Fruit fly (Drosophila melanogaster) whole organism, embryonic: Measurements from ENCODE around the gene CG43402.

Experiments used
- Asciz ChIP-seq: fragments of 200-800 bp; sonication (Bioruptor generic); optimal IDR thresholded peaks from 2 replicates; lab custom pipeline; 2017; ENCODE audit warnings: missing biosample characterization, mild to moderate bottlenecking, missing genetic modification characterization, missing genetic modification reagents
- BtbVII ChIP-seq: fragments of 200-800 bp; sonication (Bioruptor generic); optimal IDR thresholded peaks from 3 replicates; lab custom pipeline; 2017; ENCODE audit warnings: missing biosample characterization, mild to moderate bottlenecking, missing genetic modification characterization
- CG11456 ChIP-seq: fragments of 200-800 bp; sonication (Bioruptor generic); IDR thresholded peaks from 3 replicates; pipeline ENCODE4 v1.3.6; 2022; ENCODE audit warnings: missing biosample characterization, missing genetic modification characterization
- CG13424 ChIP-seq: fragments of 200-800 bp; sonication (Bioruptor generic); optimal IDR thresholded peaks from 2 replicates; lab custom pipeline; 2019; ENCODE audit warnings: missing biosample characterization, mild to moderate bottlenecking, missing genetic modification characterization, moderate library complexity
- CG14710 ChIP-seq: fragments of 200-800 bp; sonication (Bioruptor generic); optimal IDR thresholded peaks from 3 replicates; lab custom pipeline; 2019; ENCODE audit warnings: missing biosample characterization, mild to moderate bottlenecking, missing genetic modification characterization, moderate library complexity
- CG16779 ChIP-seq: fragments of 200-800 bp; sonication (Bioruptor generic); IDR thresholded peaks from 2 replicates; pipeline ENCODE4 v1.3.6; 2022; ENCODE audit warnings: missing biosample characterization, missing genetic modification characterization
- CG17328 ChIP-seq: fragments of 200-800 bp; sonication (Bioruptor generic); IDR thresholded peaks from 2 replicates; pipeline ENCODE4 v1.3.6; 2022; ENCODE audit warnings: missing biosample characterization, missing genetic modification characterization
- CG1832 ChIP-seq: fragments of 200-800 bp; sonication (Bioruptor generic); optimal IDR thresholded peaks from 2 replicates; lab custom pipeline; 2017; ENCODE audit warnings: missing biosample characterization, mild to moderate bottlenecking, missing genetic modification characterization, inconsistent platforms
- CG18619 ChIP-seq: fragments of 200-800 bp; sonication (Bioruptor generic); optimal IDR thresholded peaks from 3 replicates; lab custom pipeline; 2017; ENCODE audit warnings: missing biosample characterization, mild to moderate bottlenecking, missing genetic modification characterization
- CG34376 ChIP-seq: fragments of 200-800 bp; sonication (Bioruptor generic); optimal IDR thresholded peaks from 2 replicates; lab custom pipeline; 2018; ENCODE audit warnings: missing biosample characterization, mild to moderate bottlenecking, missing genetic modification characterization
- CG3847 ChIP-seq: fragments of 200-800 bp; sonication (Bioruptor generic); IDR thresholded peaks from 2 replicates; pipeline ENCODE4 v1.3.6; 2022; ENCODE audit warnings: missing biosample characterization, missing genetic modification characterization
- CG6683 ChIP-seq: fragments of 200-800 bp; sonication (Bioruptor generic); optimal IDR thresholded peaks from 2 replicates; lab custom pipeline; 2017; ENCODE audit warnings: missing biosample characterization, mild to moderate bottlenecking, missing genetic modification characterization, missing genetic modification reagents
- CG7271 ChIP-seq: fragments of 200-800 bp; sonication (Bioruptor generic); optimal IDR thresholded peaks from 2 replicates; lab custom pipeline; 2018; ENCODE audit warnings: missing biosample characterization, mild to moderate bottlenecking, missing genetic modification characterization, moderate library complexity
- CG8290 ChIP-seq, 3 experiments: fragments of 200-800 bp; sonication (Bioruptor generic); optimal IDR thresholded peaks; 2 replicates each; lab custom pipeline; 2016 to 2019; ENCODE audit warnings: missing biosample characterization in 3 of 3, missing genetic modification characterization in 3 of 3, mild to moderate bottlenecking in 2 of 3, moderate library complexity in 1 of 3
- Chrac-16 ChIP-seq: fragments of 200-800 bp; sonication (Bioruptor generic); optimal IDR thresholded peaks from 3 replicates; lab custom pipeline; 2016; ENCODE audit warnings: missing biosample characterization, missing genetic modification characterization
- CoRest ChIP-seq: fragments of 200-800 bp; sonication (Bioruptor generic); optimal IDR thresholded peaks from 3 replicates; lab custom pipeline; 2018; ENCODE audit warnings: missing biosample characterization, mild to moderate bottlenecking, missing genetic modification characterization, moderate library complexity
- D ChIP-seq, 2 experiments: fragments of 200-800 bp in 1 of 2; fragments of >200 bp in 1 of 2; sonication (Bioruptor generic) in 1 of 2; optimal IDR thresholded peaks; 2 replicates in 1 of 2; 3 replicates in 1 of 2; lab custom pipeline; 2017; ENCODE audit warnings: mild to moderate bottlenecking in 1 of 2, missing biosample characterization in 1 of 2, missing genetic modification characterization in 1 of 2, missing genetic modification reagents in 1 of 2
- Dip2 ChIP-seq: fragments of 200-800 bp; sonication (Bioruptor generic); IDR thresholded peaks from 2 replicates; pipeline ENCODE4 v1.3.6; 2022; ENCODE audit warnings: missing biosample characterization, missing genetic modification characterization
- Drgx ChIP-seq: fragments of 200-800 bp; sonication (Bioruptor generic); IDR thresholded peaks from 2 replicates; pipeline ENCODE4 v1.3.6; 2022; ENCODE audit warnings: missing biosample characterization, missing genetic modification characterization
- Eip74EF ChIP-seq, 2 experiments: fragments of 200-800 bp in 1 of 2; fragments of >200 bp in 1 of 2; sonication (Bioruptor generic) in 1 of 2; optimal IDR thresholded peaks; 2 replicates each; lab custom pipeline; 2017 to 2019; ENCODE audit warnings: missing biosample characterization in 2 of 2, missing genetic modification characterization in 2 of 2, mild to moderate bottlenecking in 1 of 2, moderate library complexity in 1 of 2
- Gsc ChIP-seq: fragments of 200-800 bp; sonication (Bioruptor generic); IDR thresholded peaks from 2 replicates; pipeline ENCODE4 v1.3.6; 2022; ENCODE audit warnings: missing biosample characterization, missing genetic modification characterization
- H15 ChIP-seq: fragments of 200-800 bp; sonication (Bioruptor generic); IDR thresholded peaks from 3 replicates; pipeline ENCODE4 v1.3.6; 2022; ENCODE audit warnings: missing biosample characterization, missing genetic modification characterization
- HLH4C ChIP-seq: fragments of 200-800 bp; sonication (Bioruptor generic); IDR thresholded peaks from 3 replicates; pipeline ENCODE4 v1.3.6; 2022; ENCODE audit warnings: missing biosample characterization, missing genetic modification characterization; ENCODE audit not compliant: partially characterized antibody
- Hmr ChIP-seq: fragments of 200-800 bp; sonication (Bioruptor generic); optimal IDR thresholded peaks from 3 replicates; lab custom pipeline; 2017; ENCODE audit warnings: mild to moderate bottlenecking, missing biosample characterization, missing genetic modification reagents, missing genetic modification characterization
- Hr39 ChIP-seq: fragments of >200 bp; optimal IDR thresholded peaks from 2 replicates; lab custom pipeline; 2017
- Kr ChIP-seq: fragments of 200-800 bp; sonication (Bioruptor generic); optimal IDR thresholded peaks from 2 replicates; lab custom pipeline; 2017; ENCODE audit warnings: missing biosample characterization, mild to moderate bottlenecking, missing genetic modification characterization
- NFAT ChIP-seq: fragments of 200-800 bp; sonication (Bioruptor generic); IDR thresholded peaks from 2 replicates; pipeline ENCODE4 v1.3.6; 2022; ENCODE audit warnings: missing biosample characterization, missing genetic modification characterization
- Oaz ChIP-seq: fragments of 200-800 bp; sonication (Bioruptor generic); IDR thresholded peaks from 2 replicates; pipeline ENCODE4 v1.3.6; 2022; ENCODE audit warnings: missing biosample characterization, missing genetic modification characterization
- Oli ChIP-seq: fragments of 200-800 bp; sonication (Bioruptor generic); optimal IDR thresholded peaks from 2 replicates; lab custom pipeline; 2018; ENCODE audit warnings: missing biosample characterization, mild to moderate bottlenecking, missing genetic modification characterization, moderate library complexity
- Pdp1 ChIP-seq, 2 experiments: fragments of 200-800 bp; sonication (Bioruptor generic); optimal IDR thresholded peaks; 3 replicates each; lab custom pipeline; 2016; ENCODE audit warnings: missing biosample characterization in 2 of 2, missing genetic modification characterization in 2 of 2, mild to moderate bottlenecking in 1 of 2, moderate library complexity in 1 of 2
- abd-A ChIP-seq: fragments of 200-800 bp; sonication (Bioruptor generic); optimal IDR thresholded peaks from 3 replicates; lab custom pipeline; 2019; ENCODE audit warnings: missing biosample characterization, mild to moderate bottlenecking, missing genetic modification characterization, moderate library complexity
- ac ChIP-seq: fragments of 200-800 bp; sonication (Bioruptor generic); optimal IDR thresholded peaks from 3 replicates; lab custom pipeline; 2017; ENCODE audit warnings: missing biosample characterization, mild to moderate bottlenecking, missing genetic modification characterization
- ap ChIP-seq: fragments of 200-800 bp; sonication (Bioruptor generic); IDR thresholded peaks from 2 replicates; pipeline ENCODE4 v1.3.6; 2022; ENCODE audit warnings: missing biosample characterization, missing genetic modification characterization
- ato ChIP-seq: fragments of 200-800 bp; sonication (Bioruptor generic); IDR thresholded peaks from 2 replicates; pipeline ENCODE4 v1.3.6; 2022; ENCODE audit warnings: missing biosample characterization, missing genetic modification characterization; ENCODE audit not compliant: partially characterized antibody
- corto ChIP-seq: fragments of 200-800 bp; sonication (Bioruptor generic); optimal IDR thresholded peaks from 2 replicates; lab custom pipeline; 2016; ENCODE audit warnings: missing biosample characterization, mild to moderate bottlenecking, missing genetic modification characterization, moderate library complexity
- dati ChIP-seq: fragments of 200-800 bp; sonication (Bioruptor generic); IDR thresholded peaks from 2 replicates; pipeline ENCODE4 v1.3.6; 2022; ENCODE audit warnings: missing biosample characterization, missing genetic modification characterization
- dm ChIP-seq: fragments of 200-800 bp; sonication (Bioruptor generic); optimal IDR thresholded peaks from 3 replicates; lab custom pipeline; 2016; ENCODE audit warnings: missing biosample characterization, missing genetic modification characterization
- dmrt99B ChIP-seq: fragments of 200-800 bp; sonication (Bioruptor generic); optimal IDR thresholded peaks from 2 replicates; lab custom pipeline; 2018; ENCODE audit warnings: missing biosample characterization, mild to moderate bottlenecking, missing genetic modification characterization, moderate library complexity
- eve ChIP-seq, 2 experiments: fragments of >200 bp; optimal IDR thresholded peaks; 2 replicates each; lab custom pipeline; 2017; ENCODE audit warnings: missing biosample characterization in 2 of 2, missing genetic modification characterization in 2 of 2
- fd64A ChIP-seq: fragments of 200-800 bp; sonication (Bioruptor generic); optimal IDR thresholded peaks from 3 replicates; lab custom pipeline; 2018; ENCODE audit warnings: missing biosample characterization, mild to moderate bottlenecking, missing genetic modification characterization
- gsb ChIP-seq: fragments of 200-800 bp; sonication (Bioruptor generic); IDR thresholded peaks from 2 replicates; pipeline ENCODE4 v1.3.6; 2022; ENCODE audit warnings: missing biosample characterization, missing genetic modification characterization
- inv ChIP-seq: fragments of 200-800 bp; sonication (Bioruptor generic); IDR thresholded peaks from 2 replicates; pipeline ENCODE4 v1.3.6; 2022; ENCODE audit warnings: missing biosample characterization, missing genetic modification characterization; ENCODE audit not compliant: partially characterized antibody
- knrl ChIP-seq: fragments of 200-800 bp; sonication (Bioruptor generic); IDR thresholded peaks from 3 replicates; pipeline ENCODE4 v1.3.6; 2022; ENCODE audit warnings: missing biosample characterization, missing genetic modification characterization; ENCODE audit not compliant: partially characterized antibody
- org-1 ChIP-seq: fragments of 200-800 bp; sonication (Bioruptor generic); optimal IDR thresholded peaks from 2 replicates; lab custom pipeline; 2017; ENCODE audit warnings: missing biosample characterization, missing genetic modification characterization
- pum ChIP-seq: fragments of 200-800 bp; sonication (Bioruptor generic); optimal IDR thresholded peaks from 2 replicates; lab custom pipeline; 2016; ENCODE audit warnings: missing biosample characterization, missing genetic modification characterization
- ro ChIP-seq: fragments of 200-800 bp; sonication (Bioruptor generic); IDR thresholded peaks from 2 replicates; pipeline ENCODE4 v1.3.6; 2022; ENCODE audit warnings: missing biosample characterization, missing genetic modification characterization
- seq ChIP-seq: fragments of 200-800 bp; sonication (Bioruptor generic); IDR thresholded peaks from 2 replicates; pipeline ENCODE4 v1.3.6; 2022; ENCODE audit warnings: missing biosample characterization, missing genetic modification characterization
- slbo ChIP-seq: fragments of 200-800 bp; sonication (Bioruptor generic); IDR thresholded peaks from 2 replicates; pipeline ENCODE4 v1.3.6; 2022; ENCODE audit warnings: missing biosample characterization, missing genetic modification characterization
- ttk ChIP-seq: fragments of 200-800 bp; sonication (Bioruptor generic); IDR thresholded peaks from 2 replicates; pipeline ENCODE4 v2.1.2; 2022; ENCODE audit warnings: missing biosample characterization, missing genetic modification characterization
- zen2 ChIP-seq: fragments of 200-800 bp; sonication (Bioruptor generic); IDR thresholded peaks from 3 replicates; pipeline ENCODE4 v1.3.6; 2022; ENCODE audit warnings: missing biosample characterization, missing genetic modification characterization; ENCODE audit not compliant: partially characterized antibody

Gene CG43402

DNA sequence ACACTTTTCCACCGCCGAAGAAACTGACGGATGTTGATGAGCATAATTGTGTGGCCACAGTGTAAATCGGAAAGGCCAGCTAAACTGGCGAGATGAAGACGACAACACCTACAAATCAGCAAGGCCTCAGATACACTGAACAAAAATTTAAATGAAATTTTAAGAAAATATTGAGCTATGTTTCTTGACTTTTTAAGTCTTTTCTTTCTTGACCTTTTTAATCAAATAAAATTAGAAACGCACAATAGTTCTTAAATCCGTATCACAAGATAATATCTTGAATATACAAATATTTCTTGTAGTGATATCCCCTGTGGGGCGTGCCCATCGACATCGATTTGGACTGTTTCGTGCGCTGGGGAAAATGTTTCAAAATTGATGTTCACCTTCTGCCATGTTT lies 14.1 kb upstream of the CG43402 start, which contains the start of gene CG43401 (continued):
- TF ChIP-seq corto (GFP tag; lab: Kevin White, UChicago): no peak
- no peak for TF ChIP-seq CG8290 (GFP tag; optimal IDR thresholded peaks at IDR 0.05; lab: Kevin White, UChicago)
- no peak for TF ChIP-seq CG8290 (tag; optimal IDR thresholded peaks at IDR 0.05; lab: Kevin White, UChicago)
- TF ChIP-seq Kr (GFP tag; lab: Kevin White, UChicago): no peak
- no peak for TF ChIP-seq Dip2 (GFP tag; lab: Robert Waterston, UW)
- TF ChIP-seq Eip74EF (GFP tag; optimal IDR thresholded peaks at IDR 0.05; lab: Kevin White, UChicago): no peak
- TF ChIP-seq CG6683 (GFP tag; lab: Kevin White, UChicago): no peak
- no peak for TF ChIP-seq NFAT (GFP tag; lab: Robert Waterston, UW)
- peak; percentile 35; the same call in 1 of the 2 replicates for TF ChIP-seq CG3847 (GFP tag; lab: Robert Waterston, UW)
- TF ChIP-seq ttk (GFP tag; lab: Robert Waterston, UW): peak; percentile 71
- no peak for TF ChIP-seq CG1832 (GFP tag; lab: Kevin White, UChicago)
- TF ChIP-seq Oaz (GFP tag; lab: Robert Waterston, UW): peak; percentile 48; the same call in 1 of the 2 replicates
- no peak for TF ChIP-seq Asciz (GFP tag; lab: Kevin White, UChicago)
- TF ChIP-seq Gsc: no peak
- TF ChIP-seq Chrac-16 (GFP tag; lab: Kevin White, UChicago): peak; percentile 43
- TF ChIP-seq H15 (GFP tag; lab: Robert Waterston, UW): peak; percentile 69; the same call in 2 of the 3 replicates
- no peak for TF ChIP-seq zen2 (GFP tag; lab: Robert Waterston, UW)
- no peak for TF ChIP-seq CG18619 (GFP tag; lab: Kevin White, UChicago)
- TF ChIP-seq BtbVII (GFP tag; lab: Kevin White, UChicago): peak; percentile 13
- no peak for TF ChIP-seq Hr39 (lab: Kevin White, UChicago)
- no peak for TF ChIP-seq ac (GFP tag; lab: Kevin White, UChicago)
- peak; percentile 74 for TF ChIP-seq CG17328 (GFP tag; lab: Robert Waterston, UW)
- TF ChIP-seq HLH4C (GFP tag; lab: Robert Waterston, UW): no peak
- peak; percentile 36 for TF ChIP-seq pum (GFP tag; lab: Kevin White, UChicago)
- peak; percentile 65 for TF ChIP-seq ap (GFP tag; lab: Robert Waterston, UW)
- peak; percentile 6 for TF ChIP-seq CG14710 (tag; lab: Kevin White, UChicago)
- no peak for TF ChIP-seq CG16779
- peak; percentile 45 for TF ChIP-seq Oli
- no peak for TF ChIP-seq inv
- no peak for TF ChIP-seq ro (GFP tag; lab: Robert Waterston, UW)
- peak; percentile 67 for TF ChIP-seq slbo (GFP tag; lab: Robert Waterston, UW)
- TF ChIP-seq knrl (GFP tag; lab: Robert Waterston, UW): no peak
- peak; percentile 74 for TF ChIP-seq dmrt99B (tag; lab: Kevin White, UChicago)
- no peak for TF ChIP-seq D (optimal IDR thresholded peaks at IDR 0.05; lab: Kevin White, UChicago)
- TF ChIP-seq D (GFP tag; optimal IDR thresholded peaks at IDR 0.05; lab: Kevin White, UChicago): no peak
- no peak for TF ChIP-seq CG11456 (GFP tag; lab: Robert Waterston, UW)
- TF ChIP-seq eve (GFP tag; optimal IDR thresholded peaks at IDR 0.05; lab: Kevin White, UChicago): peak in 1 of 2 experiments; percentile 77
- TF ChIP-seq org-1 (GFP tag; lab: Kevin White, UChicago): no peak
- peak in 1 of 2 experiments; percentile 23 for TF ChIP-seq Pdp1 (GFP tag; optimal IDR thresholded peaks at IDR 0.05; lab: Kevin White, UChicago)
- TF ChIP-seq CoRest: peak; percentile 39
- no peak for TF ChIP-seq ato (GFP tag; lab: Robert Waterston, UW)
- TF ChIP-seq gsb (GFP tag; lab: Robert Waterston, UW): no peak
- no peak for TF ChIP-seq Drgx (GFP tag; lab: Robert Waterston, UW)
- TF ChIP-seq CG13424 (tag; lab: Kevin White, UChicago): peak; percentile 52
- peak; percentile 28 for TF ChIP-seq Hmr (GFP tag; lab: Kevin White, UChicago)
- no peak for TF ChIP-seq dati (GFP tag; lab: Robert Waterston, UW)
- no peak for TF ChIP-seq abd-A (tag; lab: Kevin White, UChicago)
- TF ChIP-seq fd64A (GFP tag; lab: Kevin White, UChicago): no peak
- TF ChIP-seq seq: 0 out of 2 replicates have a peak, but pooled peaks have one; percentile 35
- no peak for TF ChIP-seq CG34376
- no peak for TF ChIP-seq CG7271 (tag; lab: Kevin White, UChicago)
- TF ChIP-seq dm (GFP tag; lab: Kevin White, UChicago): no peak
